Worm (Caenorhabditis elegans): ENCODE data around the gene ZC239.6.

DNA sequence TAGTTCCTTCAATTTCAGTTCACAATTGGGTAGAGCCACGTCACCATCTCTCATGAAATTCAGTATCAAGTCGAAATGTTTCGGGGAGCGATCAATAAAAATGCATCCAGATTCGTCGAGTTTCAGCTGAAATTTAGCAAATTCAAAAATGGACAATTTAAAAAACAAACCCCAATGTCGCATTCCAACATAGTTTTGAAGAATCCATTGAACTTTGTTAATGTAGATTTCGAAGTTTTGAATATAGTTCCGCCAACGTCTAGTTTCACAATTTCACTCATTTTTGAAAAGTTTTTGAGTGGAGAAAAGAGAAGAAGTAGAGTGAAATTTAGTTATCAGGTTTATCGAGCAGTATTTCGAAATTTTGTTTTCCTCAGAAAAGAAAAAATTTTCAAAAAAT is 12.3 kb downstream of the ZC239.6 start, which contains the start of gene ZC239.14:
- TF ChIP-seq pha-4 (tag; optimal IDR thresholded peaks at IDR 0.05) (no peak), pax-1 (tag; optimal IDR thresholded peaks at IDR 0.05) (no peak), dve-1 (tag; optimal IDR thresholded peaks at IDR 0.05) (no peak), ceh-9 (tag; optimal IDR thresholded peaks at IDR 0.05) (no peak)

Measured in whole organism, late embryonic.